Worm (Caenorhabditis elegans) whole organism, midembryonic: ENCODE measurements around the gene C39E9.7.

Source experiments
- flt-1 ChIP-seq: fragments of 200-800 bp; sonication (Bioruptor generic); IDR thresholded peaks from 2 replicates; pipeline ENCODE4 v1.3.6; 2022; ENCODE audit warnings: missing genetic modification characterization, missing compliant biosample characterization
- ztf-29 ChIP-seq: fragments of 200-800 bp; sonication (Bioruptor generic); IDR thresholded peaks from 2 replicates; pipeline ENCODE4 v1.3.6; 2022; ENCODE audit warnings: missing genetic modification reagents, missing genetic modification characterization, missing compliant biosample characterization

DNA sequence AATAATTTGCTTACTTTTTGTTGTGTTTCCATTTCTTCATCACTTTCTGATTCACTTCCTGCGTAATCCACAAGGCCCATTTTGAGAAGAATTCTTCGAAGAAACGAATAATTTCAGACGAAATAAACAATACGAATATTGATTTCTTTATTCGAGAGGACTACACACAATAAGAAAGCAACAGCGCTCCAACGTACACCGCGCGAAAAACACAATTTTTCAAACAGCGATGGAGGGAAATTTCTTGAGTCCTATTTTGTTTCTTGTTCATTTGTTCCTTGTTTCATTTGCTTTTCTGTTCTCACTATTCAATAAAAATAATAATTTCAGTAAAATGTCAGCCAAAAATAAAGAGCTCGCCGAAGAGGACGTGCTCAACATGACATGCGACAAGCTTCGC, 17.2 kb upstream of the C39E9.7 start, which contains the start of the genes prcc-1 and C39E9.12:
- TF ChIP-seq ztf-29 (no peak), flt-1 (no peak)
